Worm (Caenorhabditis elegans): ENCODE measurements around the gene Y70G10A.3.
A peak's percentile ranks its signal among the peaks of the same experiment; 100 is the strongest.

Y70G10A.3 gene

DNA sequence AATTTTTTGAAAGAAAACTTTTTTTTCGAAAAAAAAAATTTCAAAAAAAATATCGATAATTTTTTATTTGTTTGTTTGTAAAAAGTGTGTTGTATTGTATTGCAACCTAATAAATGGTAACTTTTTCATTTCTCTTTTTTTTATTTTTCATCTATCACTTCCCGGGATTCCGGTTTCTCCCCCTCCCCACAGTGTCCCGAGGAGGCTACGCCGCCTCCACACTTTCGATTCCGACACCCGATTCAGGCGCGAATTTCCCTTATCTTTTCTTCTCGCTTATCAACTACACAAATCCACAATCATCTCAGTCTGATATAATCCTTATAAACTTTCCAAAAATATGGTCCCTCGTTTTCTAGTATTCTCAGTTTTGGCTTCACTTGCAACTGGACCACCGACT, 15.7 kb downstream of the Y70G10A.3 start, which contains the start of gene R01H10.4:
R01H10.4 (plus strand) TSS at position 236 of the 400 bp plus-strand sequence.
- TF ChIP-seq ceh-20 (GFP tag; IDR thresholded peaks at IDR 0.05) (no peak), aha-1 (tag) (peak; percentile 53), ctbp-1 (GFP tag; IDR thresholded peaks at IDR 0.05) (no peak), ama-1 (optimal IDR thresholded peaks at IDR 0.05) (no peak), lsy-2 (tag; optimal IDR thresholded peaks at IDR 0.05) (no peak), pqm-1 (tag; optimal IDR thresholded peaks at IDR 0.05) (no peak), nhr-28 (tag; optimal IDR thresholded peaks at IDR 0.05) (peak; percentile 73), mxl-3 (GFP tag; optimal IDR thresholded peaks at IDR 0.05) (no peak)

DNA sequence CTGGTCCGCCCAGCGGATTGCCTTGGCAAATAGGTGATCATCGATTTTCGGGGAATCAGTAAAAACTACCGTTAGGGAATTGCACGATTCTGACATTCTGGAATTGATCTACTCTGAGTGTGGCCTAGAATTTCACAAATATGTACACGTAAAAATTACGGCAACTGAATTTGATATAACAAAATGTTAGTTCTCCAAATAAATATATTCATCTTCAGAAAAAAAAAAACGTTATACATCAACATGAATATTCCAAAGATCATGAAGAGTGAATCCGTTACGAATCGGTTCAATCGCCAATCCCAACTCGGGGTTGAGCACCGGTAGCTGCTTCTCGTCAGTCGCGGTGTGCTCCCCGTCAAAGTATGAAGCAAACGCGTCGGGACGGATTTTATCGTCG, 19.7 kb downstream of the Y70G10A.3 start, which contains the start of gene rip-1:
rip-1 (minus strand) TSS at position 101 of the 400 bp plus-strand sequence.
- TF ChIP-seq nhr-48 (tag; optimal IDR thresholded peaks at IDR 0.05) (no peak), F10B5.3 (tag; optimal IDR thresholded peaks at IDR 0.05) (no peak), fos-1 (tag; optimal IDR thresholded peaks at IDR 0.05) (no peak), nhr-102 (tag; optimal IDR thresholded peaks at IDR 0.05) (no peak), zip-2 (tag; optimal IDR thresholded peaks at IDR 0.05) (no peak), mep-1 (tag; optimal IDR thresholded peaks at IDR 0.05) (no peak), R02D3.7 (tag; optimal IDR thresholded peaks at IDR 0.05) (no peak), hif-1 (tag; optimal IDR thresholded peaks at IDR 0.05) (no peak), ceh-62 (tag; optimal IDR thresholded peaks at IDR 0.05) (no peak), daf-8 (GFP tag; IDR thresholded peaks at IDR 0.05) (no peak), aly-2 (tag; optimal IDR thresholded peaks at IDR 0.05) (no peak), hlh-11 (tag; optimal IDR thresholded peaks at IDR 0.05) (no peak), saeg-2 (GFP tag; IDR thresholded peaks at IDR 0.05) (no peak)

DNA sequence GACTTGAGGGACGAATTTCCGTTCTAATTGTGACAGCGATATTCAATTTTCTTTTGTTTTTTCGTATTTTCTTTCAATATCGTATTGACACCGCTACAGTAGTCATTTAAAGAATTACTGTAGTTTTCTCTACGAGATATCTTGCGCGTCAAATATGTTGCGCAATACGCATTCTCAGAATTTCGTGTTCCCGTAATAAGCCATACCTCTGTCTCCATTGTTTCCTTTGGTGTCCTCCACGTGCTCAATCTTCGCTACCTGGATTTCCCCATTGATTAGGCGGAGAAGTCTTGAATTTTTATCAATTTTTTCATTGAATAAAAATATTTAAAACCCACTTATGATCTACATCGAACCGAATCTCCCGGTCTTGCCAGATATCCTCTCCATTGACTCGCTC, 22.4 kb downstream of the Y70G10A.3 start:
- TF ChIP-seq unc-62 (GFP tag; optimal IDR thresholded peaks at IDR 0.05 in 1 of 2), result peak in 1 of 2 experiments; percentile 94
- TF ChIP-seq unc-62 (tag; optimal IDR thresholded peaks at IDR 0.05), result no peak
- no peak for TF ChIP-seq ZK337.2 (GFP tag; IDR thresholded peaks at IDR 0.05)
- TF ChIP-seq aly-2 (tag; optimal IDR thresholded peaks at IDR 0.05), result no peak
- no peak for TF ChIP-seq ama-1 (optimal IDR thresholded peaks at IDR 0.05)
- TF ChIP-seq F37D6.2 (tag; optimal IDR thresholded peaks at IDR 0.05), result no peak

DNA sequence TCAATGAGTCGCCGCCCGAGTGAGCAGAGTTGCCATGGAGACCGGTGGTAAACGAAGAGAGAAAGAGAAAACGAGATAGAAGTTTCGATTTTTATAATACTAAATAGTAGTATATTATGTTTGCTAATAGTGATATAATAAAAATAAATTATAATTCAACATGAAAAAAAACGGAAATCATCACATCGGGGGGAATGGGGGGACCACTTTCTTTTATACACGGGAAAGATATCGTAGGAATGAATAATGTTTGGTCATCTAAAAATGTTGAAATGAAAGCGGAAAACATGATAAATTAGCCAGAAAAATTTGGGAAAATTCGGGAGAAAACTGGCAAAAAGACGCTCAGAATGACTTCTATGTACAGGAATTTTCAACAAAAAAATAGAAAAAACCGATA, 22.8 kb downstream of the Y70G10A.3 start, which contains the start of gene bbs-5:
bbs-5 (minus strand) TSS at position 101 of the 400 bp plus-strand sequence.
- TF ChIP-seq zfp-3 (GFP tag; conservative IDR thresholded peaks at IDR 0.05), result no peak
- TF ChIP-seq mdl-1 (tag; optimal IDR thresholded peaks at IDR 0.05), result no peak
- no peak for TF ChIP-seq aha-1 (tag)
- no peak for TF ChIP-seq nhr-28 (tag; optimal IDR thresholded peaks at IDR 0.05)
- TF ChIP-seq F49E8.2 (tag; optimal IDR thresholded peaks at IDR 0.05; ENCODE audit: borderline replicate concordance), result no peak
- TF ChIP-seq ceh-28 (tag; optimal IDR thresholded peaks at IDR 0.05), result no peak
- TF ChIP-seq lsy-2 (tag; optimal IDR thresholded peaks at IDR 0.05), result no peak
- no peak for TF ChIP-seq lin-15B (tag; optimal IDR thresholded peaks at IDR 0.05)
- TF ChIP-seq daf-16 (GFP tag; optimal IDR thresholded peaks at IDR 0.05), result no peak
- no peak for TF ChIP-seq daf-16 (tag; optimal IDR thresholded peaks at IDR 0.05)
- TF ChIP-seq aly-2 (tag; optimal IDR thresholded peaks at IDR 0.05), result no peak
- no peak for TF ChIP-seq F10B5.3 (tag; optimal IDR thresholded peaks at IDR 0.05)
- TF ChIP-seq attf-4 (tag; optimal IDR thresholded peaks at IDR 0.05), result no peak
- TF ChIP-seq nhr-48 (tag; optimal IDR thresholded peaks at IDR 0.05), result no peak
- no peak for TF ChIP-seq nhr-102 (tag; optimal IDR thresholded peaks at IDR 0.05)
- no peak for TF ChIP-seq fos-1 (tag; optimal IDR thresholded peaks at IDR 0.05)
- no peak for TF ChIP-seq hif-1 (tag; optimal IDR thresholded peaks at IDR 0.05)
- no peak for TF ChIP-seq D1046.2 (GFP tag; IDR thresholded peaks at IDR 0.05)
- no peak for TF ChIP-seq egl-27 (tag; optimal IDR thresholded peaks at IDR 0.05)

DNA sequence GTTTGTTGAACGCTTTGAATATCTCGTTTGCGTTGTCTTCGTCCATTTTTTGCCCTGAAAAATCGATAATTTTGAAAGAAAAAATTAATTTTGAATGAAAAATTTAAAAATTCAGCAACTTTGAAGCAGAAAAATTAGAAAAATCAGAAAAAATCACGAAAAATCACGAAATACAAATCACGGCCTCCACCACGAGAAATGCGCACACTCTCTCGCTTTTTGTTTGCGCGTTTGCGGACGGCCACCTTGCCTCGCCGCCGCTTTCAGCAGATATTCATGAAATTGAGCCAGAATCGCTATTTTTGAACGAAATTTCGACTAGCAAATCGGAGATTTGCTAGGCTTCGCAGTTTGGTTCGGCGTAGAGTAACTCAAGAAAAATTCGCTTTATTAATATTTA, 27.9 kb downstream of the Y70G10A.3 start, which contains the start of gene inpp-4B:
inpp-4B (minus strand) TSS at position 54 of the 400 bp plus-strand sequence.
- TF ChIP-seq mes-2 (tag; optimal IDR thresholded peaks at IDR 0.05; ENCODE audit: poor library complexity, severe bottlenecking) (peak; percentile 17), lin-38 (GFP tag; IDR thresholded peaks at IDR 0.05) (peak; percentile 57; the same call in 1 of the 2 replicates), hmg-1.1 (GFP tag; IDR thresholded peaks at IDR 0.05) (0 out of 2 replicates have a peak, but pooled peaks have one; percentile 14), ZK337.2 (GFP tag; IDR thresholded peaks at IDR 0.05) (0 out of 2 replicates have a peak, but pooled peaks have one; percentile 8)

Measured in whole organism, L4 larva.